Worm (Caenorhabditis elegans): Measurements from ENCODE around the gene cpt-6.

- no peak for TF ChIP-seq ama-1 (optimal IDR thresholded peaks at IDR 0.05)
- no peak for TF ChIP-seq ets-7 (tag; optimal IDR thresholded peaks at IDR 0.05)
- TF ChIP-seq F13C5.2 (tag; optimal IDR thresholded peaks at IDR 0.05): no peak
- no peak for TF ChIP-seq tbx-37 (GFP tag; conservative IDR thresholded peaks at IDR 0.05)
- TF ChIP-seq hnd-1 (tag; optimal IDR thresholded peaks at IDR 0.05): no peak
- TF ChIP-seq ceh-36 (tag; optimal IDR thresholded peaks at IDR 0.05): no peak
- no peak for TF ChIP-seq pes-1 (GFP tag; IDR thresholded peaks at IDR 0.05)
- TF ChIP-seq flt-1 (GFP tag; IDR thresholded peaks at IDR 0.05): no peak
- no peak for TF ChIP-seq ceh-13 (GFP tag; optimal IDR thresholded peaks at IDR 0.05)
- no peak for TF ChIP-seq tra-4 (tag; optimal IDR thresholded peaks at IDR 0.05)
- TF ChIP-seq hmbx-1 (tag; optimal IDR thresholded peaks at IDR 0.05): no peak
- no peak for TF ChIP-seq scrt-1 (GFP tag; IDR thresholded peaks at IDR 0.05)
- TF ChIP-seq sea-1 (GFP tag; conservative IDR thresholded peaks at IDR 0.05): no peak
- no peak for TF ChIP-seq tbx-11 (GFP tag; IDR thresholded peaks at IDR 0.05)
Measured at ce11 chrV:6471208-6471607, 22.5 kb downstream of the cpt-6 start.

All from whole organism, early embryonic.